Fruit fly (Drosophila melanogaster) whole organism, pupa: ENCODE data around the gene Cpr92F.

ENCODE experiments used
- CG12605 ChIP-seq: fragments of 200-800 bp; sonication (Bioruptor generic); IDR thresholded peaks from 2 replicates; pipeline ENCODE4 v1.3.6; 2022; ENCODE audit warnings: missing biosample characterization, missing genetic modification characterization
- CG13204 ChIP-seq: fragments of 200-800 bp; sonication (Bioruptor generic); optimal IDR thresholded peaks from 2 replicates; lab custom pipeline; 2018; ENCODE audit warnings: missing biosample characterization, mild to moderate bottlenecking, missing genetic modification characterization, moderate library complexity
- CG32121 ChIP-seq: fragments of 200-800 bp; sonication (Bioruptor generic); IDR thresholded peaks from 2 replicates; pipeline ENCODE4 v1.3.6; 2022; ENCODE audit warnings: missing biosample characterization, missing genetic modification characterization
- CG34367 ChIP-seq: fragments of 200-800 bp; sonication (Bioruptor generic); optimal IDR thresholded peaks from 2 replicates; lab custom pipeline; 2018; ENCODE audit warnings: missing biosample characterization, mild to moderate bottlenecking, missing genetic modification characterization
- EcR ChIP-seq: fragments of 200-800 bp; sonication (Bioruptor generic); optimal IDR thresholded peaks from 3 replicates; lab custom pipeline; 2019; ENCODE audit warnings: missing biosample characterization, missing genetic modification characterization, mild to moderate bottlenecking, moderate library complexity, missing genetic modification reagents
- Ets98B ChIP-seq: fragments of 200-800 bp; sonication (Bioruptor generic); IDR thresholded peaks from 2 replicates; pipeline ENCODE4 v1.3.6; 2022; ENCODE audit warnings: missing biosample characterization, missing genetic modification characterization
- Pif1B ChIP-seq: fragments of 200-800 bp; sonication (Bioruptor generic); optimal IDR thresholded peaks from 3 replicates; lab custom pipeline; 2016; ENCODE audit warnings: missing biosample characterization, missing genetic modification characterization
- Snoo ChIP-seq: fragments of 200-800 bp; sonication (Bioruptor generic); optimal IDR thresholded peaks from 3 replicates; lab custom pipeline; 2017; ENCODE audit warnings: missing biosample characterization, mild to moderate bottlenecking, missing genetic modification characterization, inconsistent platforms
- fd96Ca ChIP-seq: fragments of 200-800 bp; sonication (Bioruptor generic); IDR thresholded peaks from 3 replicates; pipeline ENCODE4 v1.3.6; 2022; ENCODE audit warnings: missing biosample characterization, missing genetic modification characterization
- gl ChIP-seq: fragments of 200-800 bp; sonication (Bioruptor generic); optimal IDR thresholded peaks from 2 replicates; lab custom pipeline; 2018; ENCODE audit warnings: missing biosample characterization, mild to moderate bottlenecking, missing genetic modification characterization

dm6 chr3R:20719286-20719685, 49.9 kb downstream of the Cpr92F start:
- no peak for TF ChIP-seq Snoo
- TF ChIP-seq fd96Ca = no peak
- no peak for TF ChIP-seq Pif1B (GFP tag; lab: Kevin White, UChicago)
- TF ChIP-seq Ets98B (GFP tag; lab: Robert Waterston, UW) = no peak
- TF ChIP-seq EcR (GFP tag; lab: Kevin White, UChicago) = no peak
- no peak for TF ChIP-seq CG34367 (tag; lab: Kevin White, UChicago)
- TF ChIP-seq CG13204 (GFP tag; lab: Kevin White, UChicago) = no peak
- TF ChIP-seq CG12605 = no peak
- TF ChIP-seq gl (tag; lab: Kevin White, UChicago) = no peak
- TF ChIP-seq CG32121 = no peak
